Fruit fly (Drosophila melanogaster) whole organism: ENCODE results near the gene CG6254.

Experiments
- CG8478 ChIP-seq: fragments of >200 bp; optimal IDR thresholded peaks from 2 replicates; lab custom pipeline; 2018; ENCODE audit warnings: inconsistent platforms
- EcR ChIP-seq, 2 experiments: fragments of >200 bp; optimal IDR thresholded peaks; 2 replicates each; lab custom pipeline; 2017; ENCODE audit warnings: missing biosample characterization in 2 of 2, missing genetic modification characterization in 2 of 2, missing genetic modification reagents in 2 of 2
- psq ChIP-seq: fragments of >200 bp; optimal IDR thresholded peaks from 2 replicates; lab custom pipeline; 2017
- usp ChIP-seq: fragments of >200 bp; optimal IDR thresholded peaks from 2 replicates; lab custom pipeline; 2017; ENCODE audit warnings: missing biosample characterization, missing genetic modification characterization, mixed read lengths

- TF ChIP-seq psq (no peak), EcR (GFP tag; optimal IDR thresholded peaks at IDR 0.05; lab: Kevin White, UChicago) (no peak), usp (no peak), CG8478 (lab: Kevin White, UChicago) (no peak)
Measured at dm6 chr3R:10111150-10111814, 49.8 kb downstream of the CG6254 start.
